Fruit fly (Drosophila melanogaster): ENCODE data around the gene IPIP.

The IPIP gene

dm6 chr2L:6082936-6083627 lies 35.3 kb downstream of the IPIP start (continued):
- TF ChIP-seq Neu2 (GFP tag; optimal IDR thresholded peaks at IDR 0.05; ENCODE audit: borderline replicate concordance) (no peak), p53 (GFP tag; optimal IDR thresholded peaks at IDR 0.05) (no peak), CG17186 (GFP tag; optimal IDR thresholded peaks at IDR 0.05) (no peak), CG12659 (GFP tag; optimal IDR thresholded peaks at IDR 0.05) (peak; percentile 22), NC2β (GFP tag; optimal IDR thresholded peaks at IDR 0.05) (peak; percentile 2), Opbp (GFP tag; IDR thresholded peaks at IDR 0.05; ENCODE audit: partially characterized antibody) (no peak), Sry-δ (GFP tag; optimal IDR thresholded peaks at IDR 0.05) (no peak), Deaf1 (tag; optimal IDR thresholded peaks at IDR 0.05) (peak; percentile 99), rib (GFP tag; IDR thresholded peaks at IDR 0.05) (no peak), H15 (GFP tag; IDR thresholded peaks at IDR 0.05) (no peak), Dad (GFP tag; optimal IDR thresholded peaks at IDR 0.05) (no peak), YL-1 (GFP tag; optimal IDR thresholded peaks at IDR 0.05) (no peak), CG14710 (tag; optimal IDR thresholded peaks at IDR 0.05) (no peak), CG10321 (GFP tag; IDR thresholded peaks at IDR 0.05) (no peak), CG17568 (GFP tag; optimal IDR thresholded peaks at IDR 0.05) (peak; percentile 54), CG30020 (tag; optimal IDR thresholded peaks at IDR 0.05) (no peak), CG17328 (GFP tag; IDR thresholded peaks at IDR 0.05) (no peak), CG3065 (GFP tag; optimal IDR thresholded peaks at IDR 0.05) (no peak), wek (GFP tag; optimal IDR thresholded peaks at IDR 0.05) (peak; percentile 50), CG1603 (tag; optimal IDR thresholded peaks at IDR 0.05) (peak; percentile 19), Kr (GFP tag; optimal IDR thresholded peaks at IDR 0.05) (no peak), HmgD (GFP tag; optimal IDR thresholded peaks at IDR 0.05) (no peak), tio (GFP tag; optimal IDR thresholded peaks at IDR 0.05) (no peak), CG4424 (GFP tag; optimal IDR thresholded peaks at IDR 0.05) (no peak), Atf6 (GFP tag; IDR thresholded peaks at IDR 0.05) (no peak), yki (optimal IDR thresholded peaks at IDR 0.05) (no peak), D (optimal IDR thresholded peaks at IDR 0.05) (no peak), D (GFP tag; optimal IDR thresholded peaks at IDR 0.05) (no peak), Meics (GFP tag; optimal IDR thresholded peaks at IDR 0.05) (peak; percentile 46), CG1602 (GFP tag; optimal IDR thresholded peaks at IDR 0.05) (no peak), sens (GFP tag) (peak; percentile 83), ac (GFP tag; optimal IDR thresholded peaks at IDR 0.05) (no peak), CG4617 (GFP tag; optimal IDR thresholded peaks at IDR 0.05; ENCODE audit: borderline replicate concordance) (no peak), CG3407 (GFP tag; optimal IDR thresholded peaks at IDR 0.05) (no peak), CG8388 (GFP tag; optimal IDR thresholded peaks at IDR 0.05) (no peak), CG14050 (GFP tag; IDR thresholded peaks at IDR 0.05) (no peak), CG10959 (GFP tag; IDR thresholded peaks at IDR 0.05) (no peak), NK7.1 (GFP tag; optimal IDR thresholded peaks at IDR 0.05) (no peak), chif (GFP tag; optimal IDR thresholded peaks at IDR 0.05) (no peak), stc (GFP tag; IDR thresholded peaks at IDR 0.05) (no peak), CG3838 (GFP tag; optimal IDR thresholded peaks at IDR 0.05) (no peak), croc (GFP tag; conservative IDR thresholded peaks at IDR 0.05) (no peak), HLH3B (GFP tag; IDR thresholded peaks at IDR 0.05) (no peak), sqz (GFP tag; optimal IDR thresholded peaks at IDR 0.05) (no peak), Fer3 (tag; optimal IDR thresholded peaks at IDR 0.05) (peak; percentile 45), mld (GFP tag; IDR thresholded peaks at IDR 0.05; ENCODE audit: partially characterized antibody) (no peak), CG7357 (GFP tag; IDR thresholded peaks at IDR 0.05) (no peak), Side (GFP tag; optimal IDR thresholded peaks at IDR 0.05) (no peak), CG6813 (GFP tag; optimal IDR thresholded peaks at IDR 0.05) (no peak), CG5180 (GFP tag; optimal IDR thresholded peaks at IDR 0.05) (no peak), CG4360 (GFP tag; IDR thresholded peaks at IDR 0.05) (no peak), CG10654 (GFP tag; optimal IDR thresholded peaks at IDR 0.05) (no peak)
